Worm (Caenorhabditis elegans): Measurements from ENCODE around the gene K07E8.6.
"Not testable (repeated sequence)": the region's sequence is repeated elsewhere in the genome, so short reads cannot be mapped to it uniquely, and the experiment has no call there.

The K07E8.6 gene

DNA sequence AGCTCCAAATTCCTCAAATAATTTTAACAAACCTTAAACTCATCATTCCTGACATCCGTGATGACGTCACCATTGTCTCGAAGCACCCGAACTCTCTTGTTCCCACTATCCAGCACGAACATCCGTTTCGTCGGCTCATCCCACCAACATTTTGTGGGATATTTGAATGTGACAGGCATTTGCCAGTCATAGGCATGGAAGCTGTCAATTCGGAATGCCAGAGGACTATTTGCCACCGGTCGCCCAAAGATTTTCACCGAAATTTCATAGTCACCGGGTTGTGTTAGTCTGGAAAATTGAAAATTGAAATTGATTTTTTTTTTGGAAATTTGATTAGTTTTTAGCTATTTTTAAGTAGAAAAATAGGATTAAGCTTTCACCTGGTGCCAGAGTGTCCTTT lies 42.7 kb downstream of the K07E8.6 start:
- TF ChIP-seq ets-7 (tag; optimal IDR thresholded peaks at IDR 0.05) (no peak), F13C5.2 (tag; optimal IDR thresholded peaks at IDR 0.05) (no peak), ceh-13 (GFP tag; optimal IDR thresholded peaks at IDR 0.05) (no peak), ama-1 (optimal IDR thresholded peaks at IDR 0.05) (no peak), hmg-4 (GFP tag; optimal IDR thresholded peaks at IDR 0.05) (no peak), hmbx-1 (tag; optimal IDR thresholded peaks at IDR 0.05) (no peak), tra-4 (tag; optimal IDR thresholded peaks at IDR 0.05) (no peak), tbx-11 (GFP tag; IDR thresholded peaks at IDR 0.05) (no peak), pes-1 (GFP tag; IDR thresholded peaks at IDR 0.05) (no peak), tbx-37 (GFP tag; conservative IDR thresholded peaks at IDR 0.05) (no peak), flt-1 (GFP tag; IDR thresholded peaks at IDR 0.05) (no peak), ceh-36 (tag; optimal IDR thresholded peaks at IDR 0.05) (no peak), scrt-1 (GFP tag; IDR thresholded peaks at IDR 0.05) (no peak), hnd-1 (tag; optimal IDR thresholded peaks at IDR 0.05) (no peak), sea-1 (GFP tag; conservative IDR thresholded peaks at IDR 0.05) (no peak), B0310.2 (tag; optimal IDR thresholded peaks at IDR 0.05) (no peak), aly-1 (tag; optimal IDR thresholded peaks at IDR 0.05) (no peak)

DNA sequence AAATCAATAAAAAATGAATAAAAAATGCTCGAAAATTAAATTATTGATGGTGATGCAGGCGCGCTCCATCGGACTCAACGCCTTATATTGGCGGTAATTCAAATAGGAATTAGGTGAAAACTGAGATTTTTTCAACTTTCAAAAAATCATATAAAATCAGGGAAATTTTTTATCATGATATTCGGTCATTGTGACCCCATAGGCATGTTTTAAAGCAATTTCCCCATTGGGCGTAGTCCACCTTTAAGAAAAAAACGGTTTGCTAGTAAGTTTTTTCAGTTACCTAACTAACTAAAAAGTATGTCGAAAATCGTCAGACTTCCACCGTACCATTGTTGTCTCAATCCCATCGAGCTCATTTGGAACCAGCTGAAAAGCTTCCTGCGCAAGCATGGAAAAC lies 46.1 kb downstream of the K07E8.6 start, which contains the start of gene W08F4.1:
W08F4.1 (plus strand) TSS at position 301 of the 400 bp plus-strand sequence.
- not testable (repeated sequence) for TF ChIP-seq hmg-4 (GFP tag; optimal IDR thresholded peaks at IDR 0.05); tbx-37 (GFP tag; conservative IDR thresholded peaks at IDR 0.05); hnd-1 (tag; optimal IDR thresholded peaks at IDR 0.05)

DNA sequence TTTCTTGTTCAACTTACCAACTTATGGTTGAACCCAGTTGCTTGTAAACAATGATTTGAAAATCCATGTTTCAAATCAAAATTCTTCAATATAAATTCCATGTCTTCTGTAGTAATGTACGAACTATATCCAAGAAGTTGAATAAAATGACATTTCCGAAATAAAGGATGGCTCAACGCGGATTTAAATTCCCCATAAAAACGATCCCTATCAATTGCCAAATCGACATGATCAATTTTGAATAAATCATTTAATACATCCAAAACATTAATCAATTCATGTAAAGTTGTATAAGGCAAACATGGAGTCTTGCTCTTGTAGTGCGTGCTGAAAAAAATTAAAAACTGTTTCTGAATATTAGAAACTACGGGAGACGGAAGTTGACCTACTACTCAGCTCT lies 48.3 kb downstream of the K07E8.6 start, which contains the start of gene W08F4.10:
W08F4.10 (minus strand) TSS at position 101 of the 400 bp plus-strand sequence.
- TF ChIP-seq hmg-4 (GFP tag; optimal IDR thresholded peaks at IDR 0.05) (no peak), F13C5.2 (tag; optimal IDR thresholded peaks at IDR 0.05) (no peak), pes-1 (GFP tag; IDR thresholded peaks at IDR 0.05) (no peak), sea-1 (GFP tag; conservative IDR thresholded peaks at IDR 0.05) (no peak), tbx-37 (GFP tag; conservative IDR thresholded peaks at IDR 0.05) (no peak)

DNA sequence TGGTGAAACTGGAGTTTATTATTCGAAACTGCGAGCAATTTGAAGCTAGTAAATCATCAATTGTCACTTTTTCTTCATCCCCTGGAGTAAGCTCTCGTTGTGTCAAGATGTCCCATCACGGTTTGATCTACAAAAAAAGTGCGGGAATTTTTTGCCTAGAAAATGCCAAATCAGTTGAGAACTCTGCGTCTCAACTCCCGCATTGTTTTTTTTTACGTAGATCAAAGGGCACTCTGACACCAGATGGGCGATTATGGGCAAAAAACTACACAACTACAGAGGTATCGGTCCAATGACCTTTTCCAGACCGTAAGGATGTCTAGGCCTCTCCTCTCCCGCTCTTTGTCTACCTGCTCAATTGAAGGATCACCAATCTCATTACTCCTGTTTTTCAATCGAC lies 51.8 kb downstream of the K07E8.6 start, which contains the start of gene fbxb-34:
fbxb-34 (plus strand) TSS at position 301 of the 400 bp plus-strand sequence.
- TF ChIP-seq aly-1 (tag; optimal IDR thresholded peaks at IDR 0.05): no peak
- TF ChIP-seq B0310.2 (tag; optimal IDR thresholded peaks at IDR 0.05): no peak
- TF ChIP-seq sea-1 (GFP tag; conservative IDR thresholded peaks at IDR 0.05): no peak
- no peak for TF ChIP-seq tbx-37 (GFP tag; conservative IDR thresholded peaks at IDR 0.05)
- no peak for TF ChIP-seq flt-1 (GFP tag; IDR thresholded peaks at IDR 0.05)
- no peak for TF ChIP-seq ceh-13 (GFP tag; optimal IDR thresholded peaks at IDR 0.05)
- no peak for TF ChIP-seq ceh-36 (tag; optimal IDR thresholded peaks at IDR 0.05)
- no peak for TF ChIP-seq scrt-1 (GFP tag; IDR thresholded peaks at IDR 0.05)
- TF ChIP-seq pes-1 (GFP tag; IDR thresholded peaks at IDR 0.05): no peak
- TF ChIP-seq hmg-4 (GFP tag; optimal IDR thresholded peaks at IDR 0.05): no peak

Data from whole organism, early embryonic.